Worm (Caenorhabditis elegans) whole organism, L4/young adult: ENCODE measurements around the gene C26D10.7.

Experiments
- W03F9.2 ChIP-seq: fragments of 150-350 bp; optimal IDR thresholded peaks from 2 replicates; lab custom pipeline; 2014; ENCODE audit warnings: missing biosample characterization, missing genetic modification characterization
- dao-5 ChIP-seq: sonication (generic microtip); optimal IDR thresholded peaks from 2 replicates; lab custom pipeline; 2016; ENCODE audit warnings: missing genotype, missing genetic modification characterization, moderate library complexity, missing compliant biosample characterization

DNA sequence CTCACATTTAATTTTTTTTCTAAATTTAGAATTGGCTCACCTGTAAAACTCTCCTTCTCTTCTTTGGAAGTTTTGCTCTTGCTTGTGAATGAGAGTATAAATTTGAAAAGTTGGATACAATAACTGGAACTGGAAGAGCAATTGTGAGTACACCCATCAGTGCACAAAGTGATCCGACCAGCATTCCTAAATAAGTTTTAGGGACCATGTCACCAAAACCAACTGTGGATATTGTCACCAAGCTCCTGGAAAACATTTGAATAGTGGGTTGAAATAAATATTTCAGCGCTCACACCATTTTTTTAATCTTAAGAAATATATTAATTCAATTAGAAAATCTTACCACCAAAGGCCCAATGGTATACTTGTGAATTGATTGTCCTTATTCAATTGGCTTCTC is 25.4 kb upstream of the C26D10.7 start:
- no peak for TF ChIP-seq dao-5 (tag; lab: Kevin White, UChicago)
- TF ChIP-seq W03F9.2 (tag; lab: Kevin White, UChicago), result no peak
